Worm (Caenorhabditis elegans): ENCODE data around the gene sid-5.
"Not testable (repeated sequence)": the region's sequence is repeated elsewhere in the genome, so short reads cannot be mapped to it uniquely, and the experiment has no call there.

The sid-5 gene

ce11 chrX:6868669-6869068, 35.9 kb upstream of the sid-5 start, which contains the start of gene C53B7.6:
Gene C53B7.6 (minus strand): TSS chrX:6868769.
- not testable (repeated sequence) for TF ChIP-seq ham-2 (GFP tag; optimal IDR thresholded peaks at IDR 0.05); lin-13 (tag; optimal IDR thresholded peaks at IDR 0.05); flh-1 (GFP tag; optimal IDR thresholded peaks at IDR 0.05)

- no peak for TF ChIP-seq nhr-76 (tag; optimal IDR thresholded peaks at IDR 0.05)
- no peak for TF ChIP-seq unc-120 (tag; optimal IDR thresholded peaks at IDR 0.05; ENCODE audit: poor library complexity, severe bottlenecking)
These were observed 29.8 kb upstream of the sid-5 start, which contains the start of gene F41C6.4 for ce11 chrX:6874723-6875122. Gene F41C6.4 (minus strand): TSS chrX:6874823.

DNA sequence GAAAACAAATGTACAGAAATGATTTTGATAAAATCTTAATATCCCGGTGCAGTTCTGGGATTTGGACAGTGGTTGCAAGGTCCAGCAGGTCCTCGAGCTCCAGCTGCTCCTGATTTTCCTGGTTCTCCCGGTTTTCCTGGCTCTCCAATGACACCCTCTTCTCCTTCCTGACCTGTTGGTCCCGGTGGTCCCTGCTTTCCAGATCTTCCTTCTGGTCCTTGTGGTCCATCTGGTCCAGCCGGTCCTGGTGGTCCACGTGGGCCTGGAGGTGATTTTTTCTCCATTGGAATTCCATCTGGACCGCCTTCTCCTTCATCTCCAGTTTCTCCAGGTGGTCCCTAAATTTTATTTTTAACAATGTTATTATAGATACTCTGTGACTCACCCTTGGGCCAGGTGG, 29.2 kb upstream of the sid-5 start:
- TF ChIP-seq pha-4 (tag; optimal IDR thresholded peaks at IDR 0.05) (no peak), nhr-2 (tag; optimal IDR thresholded peaks at IDR 0.05) (no peak), elt-1 (tag; optimal IDR thresholded peaks at IDR 0.05; ENCODE audit: borderline replicate concordance, insufficient read depth) (no peak), elt-3 (tag; optimal IDR thresholded peaks at IDR 0.05) (no peak), lin-32 (GFP tag; optimal IDR thresholded peaks at IDR 0.05) (no peak), ceh-39 (tag; optimal IDR thresholded peaks at IDR 0.05) (no peak), unc-120 (tag; optimal IDR thresholded peaks at IDR 0.05; ENCODE audit: poor library complexity, severe bottlenecking) (no peak), ceh-83 (GFP tag; optimal IDR thresholded peaks at IDR 0.05) (no peak), nhr-76 (tag; optimal IDR thresholded peaks at IDR 0.05) (no peak), tbx-8 (GFP tag; optimal IDR thresholded peaks at IDR 0.05) (no peak), hlh-1 (tag; optimal IDR thresholded peaks at IDR 0.05) (no peak), unc-62 (GFP tag; optimal IDR thresholded peaks at IDR 0.05) (no peak)

DNA sequence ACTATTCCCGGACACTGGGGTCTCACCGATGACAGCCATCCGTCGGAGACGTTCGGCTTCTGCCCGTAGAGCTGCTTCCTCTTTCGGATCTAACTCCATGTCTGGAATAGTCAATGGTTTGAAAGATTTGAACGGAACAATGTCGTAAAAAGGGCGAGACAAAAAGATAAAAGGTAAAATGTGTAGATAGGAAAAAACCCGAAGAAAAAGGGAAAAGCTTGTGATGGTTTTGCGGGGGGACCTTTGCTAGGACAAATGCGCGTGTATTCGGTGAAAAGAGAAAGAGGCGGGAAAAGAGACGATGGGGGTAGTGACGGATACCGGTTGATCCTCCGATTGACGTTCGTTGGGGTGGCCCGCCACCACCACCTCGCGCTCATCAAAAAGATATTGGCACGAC, 27.1 kb upstream of the sid-5 start, which contains the start of gene col-173:
TSS of gene col-173 (minus strand) at position 101 of the 400 bp plus-strand sequence.
- TF ChIP-seq ham-2 (GFP tag; optimal IDR thresholded peaks at IDR 0.05), result no peak
- TF ChIP-seq M03D4.4 (tag; optimal IDR thresholded peaks at IDR 0.05), result no peak
- TF ChIP-seq snpc-4 (tag; optimal IDR thresholded peaks at IDR 0.05), result no peak
- TF ChIP-seq elt-1 (tag; optimal IDR thresholded peaks at IDR 0.05; ENCODE audit: borderline replicate concordance, insufficient read depth), result no peak
- TF ChIP-seq mls-2 (tag; optimal IDR thresholded peaks at IDR 0.05), result no peak
- no peak for TF ChIP-seq ces-1 (GFP tag; optimal IDR thresholded peaks at IDR 0.05)
- no peak for TF ChIP-seq nhr-237 (tag; optimal IDR thresholded peaks at IDR 0.05)
- no peak for TF ChIP-seq ceh-83 (GFP tag; optimal IDR thresholded peaks at IDR 0.05)
- no peak for TF ChIP-seq mab-5 (tag; optimal IDR thresholded peaks at IDR 0.05)

ce11 chrX:6881795-6882194, 22.7 kb upstream of the sid-5 start, which contains the start of gene F41C6.6:
Gene F41C6.6 (minus strand): TSS chrX:6881895.
- not testable (repeated sequence) for TF ChIP-seq ceh-39, sptf-1, mep-1 (tag; optimal IDR thresholded peaks at IDR 0.05)

- TF ChIP-seq snpc-4 (tag; optimal IDR thresholded peaks at IDR 0.05), result no peak
- TF ChIP-seq elt-3 (tag; optimal IDR thresholded peaks at IDR 0.05), result no peak
- no peak for TF ChIP-seq nhr-12 (tag; optimal IDR thresholded peaks at IDR 0.05)
- TF ChIP-seq hlh-1 (tag; optimal IDR thresholded peaks at IDR 0.05), result no peak
- no peak for TF ChIP-seq tbx-8 (GFP tag; optimal IDR thresholded peaks at IDR 0.05)
- TF ChIP-seq unc-120 (tag; optimal IDR thresholded peaks at IDR 0.05; ENCODE audit: poor library complexity, severe bottlenecking), result no peak
- TF ChIP-seq ztf-11 (tag; optimal IDR thresholded peaks at IDR 0.05), result no peak
- TF ChIP-seq lin-32 (GFP tag; optimal IDR thresholded peaks at IDR 0.05), result no peak
- no peak for TF ChIP-seq M03D4.4 (tag; optimal IDR thresholded peaks at IDR 0.05)
- TF ChIP-seq mab-5 (tag; optimal IDR thresholded peaks at IDR 0.05), result no peak
- no peak for TF ChIP-seq nhr-76 (tag; optimal IDR thresholded peaks at IDR 0.05)
- no peak for TF ChIP-seq pha-4 (tag; optimal IDR thresholded peaks at IDR 0.05)
- TF ChIP-seq drap-1 (GFP tag; optimal IDR thresholded peaks at IDR 0.05), result no peak
- no peak for TF ChIP-seq unc-39 (tag; optimal IDR thresholded peaks at IDR 0.05)
- no peak for TF ChIP-seq elt-1 (tag; optimal IDR thresholded peaks at IDR 0.05; ENCODE audit: borderline replicate concordance, insufficient read depth)
- TF ChIP-seq bed-3 (GFP tag; optimal IDR thresholded peaks at IDR 0.05), result no peak
- no peak for TF ChIP-seq lin-13 (tag; optimal IDR thresholded peaks at IDR 0.05)
- no peak for TF ChIP-seq unc-62 (GFP tag; optimal IDR thresholded peaks at IDR 0.05)
- TF ChIP-seq ceh-39 (tag; optimal IDR thresholded peaks at IDR 0.05), result no peak
- no peak for TF ChIP-seq mep-1 (tag; optimal IDR thresholded peaks at IDR 0.05)
These were observed 20.1 kb upstream of the sid-5 start for ce11 chrX:6884439-6884838.

Data from whole organism, mixed stage, embryonic.